Fruit fly (Drosophila melanogaster) whole organism, embryonic: ENCODE results near the gene CG6966.

Experiments
- Adf1 ChIP-seq: fragments of 200-800 bp; sonication (Bioruptor generic); IDR thresholded peaks from 2 replicates; pipeline ENCODE4 v1.3.6; 2022; ENCODE audit warnings: missing biosample characterization, missing genetic modification characterization
- CG10274 ChIP-seq: fragments of 200-800 bp; sonication (Bioruptor generic); optimal IDR thresholded peaks from 3 replicates; lab custom pipeline; 2017; ENCODE audit warnings: missing biosample characterization, mild to moderate bottlenecking, missing genetic modification characterization
- CG10321 ChIP-seq: fragments of 200-800 bp; sonication (Bioruptor generic); IDR thresholded peaks from 2 replicates; pipeline ENCODE4 v1.3.6; 2022; ENCODE audit warnings: missing biosample characterization, missing genetic modification characterization
- CG10431 ChIP-seq: fragments of 200-800 bp; sonication (Bioruptor generic); optimal IDR thresholded peaks from 3 replicates; lab custom pipeline; 2018; ENCODE audit warnings: missing biosample characterization, mild to moderate bottlenecking, missing genetic modification characterization
- CG10543 ChIP-seq: fragments of 200-800 bp; sonication (Bioruptor generic); optimal IDR thresholded peaks from 3 replicates; lab custom pipeline; 2017; ENCODE audit warnings: missing biosample characterization, mild to moderate bottlenecking, missing genetic modification characterization, moderate library complexity
- CG12769 ChIP-seq: fragments of 200-800 bp; sonication (Bioruptor generic); optimal IDR thresholded peaks from 2 replicates; lab custom pipeline; 2019; ENCODE audit warnings: missing biosample characterization, mild to moderate bottlenecking, missing genetic modification characterization, moderate library complexity
- CG15269 ChIP-seq: fragments of 200-800 bp; sonication (Bioruptor generic); optimal IDR thresholded peaks from 2 replicates; lab custom pipeline; 2018; ENCODE audit warnings: missing biosample characterization, mild to moderate bottlenecking, missing genetic modification characterization, moderate library complexity
- CG1603 ChIP-seq: fragments of 200-800 bp; sonication (Bioruptor generic); optimal IDR thresholded peaks from 2 replicates; lab custom pipeline; 2019; ENCODE audit warnings: missing biosample characterization, mild to moderate bottlenecking, missing genetic modification characterization, moderate library complexity
- CG18262 ChIP-seq: fragments of 200-800 bp; optimal IDR thresholded peaks from 3 replicates; lab custom pipeline; 2019; ENCODE audit warnings: missing biosample characterization, mild to moderate bottlenecking, missing genetic modification characterization, moderate library complexity
- CG2199 ChIP-seq: fragments of 200-800 bp; sonication (Bioruptor generic); IDR thresholded peaks from 3 replicates; pipeline ENCODE4 v1.3.6; 2022; ENCODE audit warnings: missing biosample characterization, missing genetic modification characterization
- CG30403 ChIP-seq: fragments of 200-800 bp; sonication (Bioruptor generic); optimal IDR thresholded peaks from 3 replicates; lab custom pipeline; 2016; ENCODE audit warnings: missing biosample characterization, missing genetic modification characterization
- CG32772 ChIP-seq: fragments of 200-800 bp; sonication (Bioruptor generic); IDR thresholded peaks from 2 replicates; pipeline ENCODE4 v1.3.6; 2022; ENCODE audit warnings: missing biosample characterization, missing genetic modification characterization
- CG6175 ChIP-seq: fragments of 200-800 bp; sonication (Bioruptor generic); IDR thresholded peaks from 3 replicates; pipeline ENCODE4 v1.3.6; 2022; ENCODE audit warnings: missing biosample characterization, missing genetic modification characterization
- CG6791 ChIP-seq: fragments of 200-800 bp; sonication (Bioruptor generic); IDR thresholded peaks from 3 replicates; pipeline ENCODE4 v1.3.6; 2022; ENCODE audit warnings: missing biosample characterization, missing genetic modification characterization; ENCODE audit not compliant: partially characterized antibody
- CG7987 ChIP-seq: fragments of 200-800 bp; sonication (Bioruptor generic); optimal IDR thresholded peaks from 2 replicates; lab custom pipeline; 2018; ENCODE audit warnings: missing biosample characterization, mild to moderate bottlenecking, missing genetic modification characterization, moderate library complexity
- Deaf1 ChIP-seq: fragments of 200-800 bp; optimal IDR thresholded peaks from 3 replicates; lab custom pipeline; 2019; ENCODE audit warnings: missing biosample characterization, mild to moderate bottlenecking, missing genetic modification characterization, moderate library complexity
- Ets65A ChIP-seq: fragments of 200-800 bp; sonication (Bioruptor generic); peaks from one replicate; lab custom pipeline; 2016; ENCODE audit warnings: missing biosample characterization, missing genetic modification characterization
- Hmr ChIP-seq: fragments of 200-800 bp; sonication (Bioruptor generic); optimal IDR thresholded peaks from 3 replicates; lab custom pipeline; 2017; ENCODE audit warnings: mild to moderate bottlenecking, missing biosample characterization, missing genetic modification reagents, missing genetic modification characterization
- Hr78 ChIP-seq, 2 experiments: fragments of 200-800 bp in 1 of 2; fragments of >200 bp in 1 of 2; sonication (Bioruptor generic) in 1 of 2; optimal IDR thresholded peaks; 2 replicates each; lab custom pipeline; 2017 to 2019; ENCODE audit warnings: missing biosample characterization in 2 of 2, missing genetic modification characterization in 2 of 2, mild to moderate bottlenecking in 1 of 2, moderate library complexity in 1 of 2
- Mrtf ChIP-seq: fragments of 200-800 bp; sonication (Bioruptor generic); IDR thresholded peaks from 3 replicates; pipeline ENCODE4 v1.3.6; 2022; ENCODE audit warnings: missing biosample characterization, missing genetic modification characterization
- Stat92E ChIP-seq, 3 experiments: fragments of >200 bp in 2 of 3; fragments of 200-800 bp in 1 of 3; sonication (Bioruptor generic) in 1 of 3; optimal IDR thresholded peaks; 2 replicates each; lab custom pipeline; 2017 to 2019; ENCODE audit warnings: missing biosample characterization in 3 of 3, missing genetic modification characterization in 3 of 3, mild to moderate bottlenecking in 1 of 3, moderate library complexity in 1 of 3
- abd-A ChIP-seq: fragments of 200-800 bp; sonication (Bioruptor generic); optimal IDR thresholded peaks from 3 replicates; lab custom pipeline; 2019; ENCODE audit warnings: missing biosample characterization, mild to moderate bottlenecking, missing genetic modification characterization, moderate library complexity
- cato ChIP-seq: fragments of 200-800 bp; sonication (Bioruptor generic); optimal IDR thresholded peaks from 2 replicates; lab custom pipeline; 2016; ENCODE audit warnings: missing biosample characterization, missing genetic modification characterization, borderline replicate concordance
- corto ChIP-seq: fragments of 200-800 bp; sonication (Bioruptor generic); optimal IDR thresholded peaks from 2 replicates; lab custom pipeline; 2016; ENCODE audit warnings: missing biosample characterization, mild to moderate bottlenecking, missing genetic modification characterization, moderate library complexity
- croc ChIP-seq: fragments of 200-800 bp; sonication (Bioruptor generic); conservative IDR thresholded peaks from 3 replicates; pipeline ENCODE4 v1.3.6; 2022; ENCODE audit warnings: missing biosample characterization, missing genetic modification characterization
- crol ChIP-seq: fragments of 200-800 bp; sonication (Bioruptor generic); IDR thresholded peaks from 2 replicates; pipeline ENCODE4 v1.3.6; 2022; ENCODE audit warnings: missing biosample characterization, missing genetic modification characterization
- cwo ChIP-seq: fragments of 200-800 bp; sonication (Bioruptor generic); optimal IDR thresholded peaks from 3 replicates; lab custom pipeline; 2017; ENCODE audit warnings: missing biosample characterization, missing genetic modification characterization, mild to moderate bottlenecking, moderate library complexity, missing genetic modification reagents
- dati ChIP-seq: fragments of 200-800 bp; sonication (Bioruptor generic); IDR thresholded peaks from 2 replicates; pipeline ENCODE4 v1.3.6; 2022; ENCODE audit warnings: missing biosample characterization, missing genetic modification characterization
- eve ChIP-seq, 2 experiments: fragments of >200 bp; optimal IDR thresholded peaks; 2 replicates each; lab custom pipeline; 2017; ENCODE audit warnings: missing biosample characterization in 2 of 2, missing genetic modification characterization in 2 of 2
- gce ChIP-seq: fragments of 200-800 bp; sonication (Bioruptor generic); IDR thresholded peaks from 3 replicates; pipeline ENCODE4 v1.3.6; 2022; ENCODE audit warnings: missing biosample characterization, missing genetic modification characterization
- grn ChIP-seq: fragments of 200-800 bp; sonication (Bioruptor generic); optimal IDR thresholded peaks from 3 replicates; lab custom pipeline; 2017; ENCODE audit warnings: missing biosample characterization, missing genetic modification characterization
- hkb ChIP-seq, 2 experiments: fragments of 200-800 bp in 1 of 2; fragments of >200 bp in 1 of 2; sonication (Bioruptor generic) in 1 of 2; IDR thresholded peaks in 1 of 2; optimal IDR thresholded peaks in 1 of 2; 2 replicates each; pipeline versions ENCODE4 v1.3.6 to Lab custom; 2017 to 2022; ENCODE audit warnings: missing biosample characterization in 1 of 2, missing genetic modification characterization in 1 of 2
- kah ChIP-seq: fragments of 200-800 bp; sonication (Bioruptor generic); optimal IDR thresholded peaks from 2 replicates; lab custom pipeline; 2018; ENCODE audit warnings: missing biosample characterization, mild to moderate bottlenecking, missing genetic modification characterization
- onecut ChIP-seq: fragments of 200-800 bp; sonication (Bioruptor generic); IDR thresholded peaks from 2 replicates; pipeline ENCODE4 v1.3.6; 2022; ENCODE audit warnings: missing biosample characterization, missing genetic modification characterization
- org-1 ChIP-seq: fragments of 200-800 bp; sonication (Bioruptor generic); optimal IDR thresholded peaks from 2 replicates; lab custom pipeline; 2017; ENCODE audit warnings: missing biosample characterization, missing genetic modification characterization
- peb ChIP-seq: fragments of 200-800 bp; sonication (Bioruptor generic); IDR thresholded peaks from 2 replicates; pipeline ENCODE4 v1.3.6; 2022; ENCODE audit warnings: missing biosample characterization, missing genetic modification characterization
- ranshi ChIP-seq: fragments of 200-800 bp; sonication (Bioruptor generic); IDR thresholded peaks from 2 replicates; pipeline ENCODE4 v1.3.6; 2022; ENCODE audit warnings: missing biosample characterization, missing genetic modification characterization
- run ChIP-seq: fragments of 200-800 bp; sonication (Bioruptor generic); optimal IDR thresholded peaks from 3 replicates; lab custom pipeline; 2018; ENCODE audit warnings: missing biosample characterization, mild to moderate bottlenecking, missing genetic modification characterization
- sd ChIP-seq: fragments of 200-800 bp; sonication (Bioruptor generic); optimal IDR thresholded peaks from 3 replicates; lab custom pipeline; 2018; ENCODE audit warnings: missing biosample characterization, mild to moderate bottlenecking, missing genetic modification characterization, moderate library complexity
- sens ChIP-seq: fragments of 200-800 bp; sonication (Bioruptor generic); peaks from one replicate; lab custom pipeline; 2016; ENCODE audit warnings: missing biosample characterization, missing genetic modification characterization
- sr ChIP-seq: fragments of 200-800 bp; sonication (Bioruptor generic); IDR thresholded peaks from 3 replicates; pipeline ENCODE4 v1.3.6; 2022; ENCODE audit warnings: missing biosample characterization, missing genetic modification characterization
- stc ChIP-seq: fragments of 200-800 bp; sonication (Bioruptor generic); IDR thresholded peaks from 2 replicates; pipeline ENCODE4 v1.3.6; 2022; ENCODE audit warnings: missing biosample characterization, missing genetic modification characterization
- tio ChIP-seq: fragments of 200-800 bp; sonication (Bioruptor generic); optimal IDR thresholded peaks from 2 replicates; lab custom pipeline; 2017; ENCODE audit warnings: missing biosample characterization, missing genetic modification characterization, inconsistent platforms
- z ChIP-seq: fragments of 200-800 bp; sonication (Bioruptor generic); IDR thresholded peaks from 3 replicates; pipeline ENCODE4 v1.3.6; 2022; ENCODE audit warnings: missing biosample characterization, missing genetic modification characterization

CG6966 gene

dm6 chr3R:15123036-15123715, 27.7 kb upstream of the CG6966 start (continued):
- no peak for TF ChIP-seq stc (GFP tag; lab: Robert Waterston, UW)
- no peak for TF ChIP-seq CG6791 (GFP tag; lab: Robert Waterston, UW)
- TF ChIP-seq CG10543 (GFP tag; lab: Kevin White, UChicago) = peak; percentile 22
- TF ChIP-seq CG7987 (GFP tag; lab: Kevin White, UChicago) = no peak
- TF ChIP-seq Hr78 (GFP tag; optimal IDR thresholded peaks at IDR 0.05; lab: Kevin White, UChicago) = peak in 1 of 2 experiments; percentile 49
- TF ChIP-seq CG18262 = no peak
- TF ChIP-seq tio = no peak
- TF ChIP-seq CG30403 (GFP tag; lab: Kevin White, UChicago) = no peak
- TF ChIP-seq CG1603 (tag; lab: Kevin White, UChicago) = no peak
- no peak for TF ChIP-seq hkb (optimal IDR thresholded peaks at IDR 0.05; lab: Kevin White, UChicago)
- TF ChIP-seq hkb (GFP tag; IDR thresholded peaks at IDR 0.05; lab: Robert Waterston, UW) = 0 out of 2 replicates have a peak, but pooled peaks have one; percentile 12
- TF ChIP-seq crol (GFP tag; lab: Robert Waterston, UW) = peak; percentile 27; the same call in 1 of the 2 replicates
- TF ChIP-seq CG10321 = 0 out of 2 replicates have a peak, but pooled peaks have one; percentile 18
- TF ChIP-seq corto (GFP tag; lab: Kevin White, UChicago) = no peak
- peak; percentile 18 for TF ChIP-seq Deaf1
- peak; percentile 92 for TF ChIP-seq CG12769 (tag; lab: Kevin White, UChicago)
- TF ChIP-seq Hmr (GFP tag; lab: Kevin White, UChicago) = no peak
- peak in 1 of 3 experiments; percentile 83 for TF ChIP-seq Stat92E (GFP tag; optimal IDR thresholded peaks at IDR 0.05; lab: Kevin White, UChicago)
- TF ChIP-seq sr (GFP tag; lab: Robert Waterston, UW) = peak; percentile 95
- peak; percentile 10 for TF ChIP-seq Ets65A (GFP tag; lab: Kevin White, UChicago)
- TF ChIP-seq CG10274 (GFP tag; lab: Kevin White, UChicago) = no peak
- TF ChIP-seq grn (GFP tag; lab: Kevin White, UChicago) = no peak
- TF ChIP-seq CG15269 = peak; percentile 15
- TF ChIP-seq gce (GFP tag; lab: Robert Waterston, UW) = 0 out of 3 replicates have a peak, but pooled peaks have one; percentile 5

dm6 chr3R:15121599-15122394, 26.4 kb upstream of the CG6966 start:
- TF ChIP-seq CG32772 (GFP tag; lab: Robert Waterston, UW) (no peak), sd (tag; lab: Kevin White, UChicago) (peak; percentile 38), CG6175 (GFP tag; lab: Robert Waterston, UW) (no peak), dati (GFP tag; lab: Robert Waterston, UW) (no peak), eve (GFP tag; optimal IDR thresholded peaks at IDR 0.05; lab: Kevin White, UChicago) (peak in 1 of 2 experiments; percentile 56), cato (no peak), hkb (optimal IDR thresholded peaks at IDR 0.05; lab: Kevin White, UChicago) (no peak), hkb (GFP tag; IDR thresholded peaks at IDR 0.05; lab: Robert Waterston, UW) (no peak), CG2199 (0 out of 3 replicates have a peak, but pooled peaks have one; percentile 47), z (0 out of 3 replicates have a peak, but pooled peaks have one; percentile 25), Mrtf (GFP tag; lab: Robert Waterston, UW) (0 out of 3 replicates have a peak, but pooled peaks have one; percentile 15), sens (peak; percentile 56), ranshi (GFP tag; lab: Robert Waterston, UW) (0 out of 2 replicates have a peak, but pooled peaks have one; percentile 8), CG10431 (no peak), peb (no peak), onecut (GFP tag; lab: Robert Waterston, UW) (0 out of 2 replicates have a peak, but pooled peaks have one; percentile 26), CG12769 (tag; lab: Kevin White, UChicago) (peak; percentile 10), abd-A (tag; lab: Kevin White, UChicago) (peak; percentile 71), org-1 (peak; percentile 41), Stat92E (GFP tag; optimal IDR thresholded peaks at IDR 0.05; lab: Kevin White, UChicago) (peak in 1 of 3 experiments; percentile 19), kah (GFP tag; lab: Kevin White, UChicago) (peak; percentile 25), cwo (GFP tag; lab: Kevin White, UChicago) (peak; percentile 30), Hr78 (GFP tag; optimal IDR thresholded peaks at IDR 0.05; lab: Kevin White, UChicago) (peak in 1 of 2 experiments; percentile 38), Adf1 (GFP tag; lab: Robert Waterston, UW) (peak; percentile 15; the same call in 1 of the 2 replicates), croc (GFP tag; lab: Robert Waterston, UW) (no peak), run (tag; lab: Kevin White, UChicago) (peak; percentile 59), crol (GFP tag; lab: Robert Waterston, UW) (peak; percentile 94)
